Fruit fly (Drosophila melanogaster) whole organism, larva: ENCODE results near the gene CG13978.

Experiments used
- noc ChIP-seq: fragments of 200-800 bp; sonication (Bioruptor generic); optimal IDR thresholded peaks from 3 replicates; lab custom pipeline; 2019; ENCODE audit warnings: missing biosample characterization, mild to moderate bottlenecking, missing genetic modification characterization, moderate library complexity

The CG13978 gene

DNA sequence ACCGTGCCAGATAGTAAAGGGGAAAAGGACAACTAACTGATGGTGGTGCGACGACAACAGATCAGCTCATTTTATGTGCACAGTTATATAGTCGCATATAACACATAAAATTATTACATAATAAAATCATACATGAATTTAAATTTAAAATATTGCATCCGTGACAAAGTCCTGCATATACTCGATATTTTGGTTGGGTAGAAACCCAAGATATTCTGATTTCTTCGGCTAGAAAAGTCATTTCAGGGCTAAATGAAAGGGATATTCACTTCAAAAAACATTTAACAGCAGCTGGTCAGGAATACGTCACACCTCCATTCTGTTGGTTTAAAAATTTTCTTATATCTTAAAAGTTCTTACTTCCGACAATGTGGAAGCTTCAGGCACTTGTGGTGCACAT lies at the start of gene CG13978:
CG13978 (plus strand) TSS at position 301 of the 400 bp plus-strand sequence.
- no peak for TF ChIP-seq noc

DNA sequence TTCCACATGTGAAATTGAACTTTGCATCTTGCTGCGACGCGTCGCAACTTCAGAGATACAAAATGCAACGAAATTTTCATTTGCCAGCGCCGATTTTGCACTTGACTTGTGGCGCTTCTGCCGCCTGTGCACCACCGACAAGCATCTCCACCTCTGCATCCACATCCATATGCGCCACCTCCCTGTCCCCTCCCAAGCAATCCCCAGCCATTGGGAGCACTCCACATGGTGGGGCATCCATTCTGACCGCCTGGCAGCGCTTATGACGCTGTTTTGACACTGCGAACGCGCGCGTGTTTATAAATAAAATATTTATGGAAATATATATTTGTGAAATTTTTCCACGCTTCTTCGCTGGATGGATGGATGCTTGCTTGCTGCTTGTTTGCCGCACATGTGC lies 48.7 kb upstream of the CG13978 start:
- no peak for TF ChIP-seq noc

DNA sequence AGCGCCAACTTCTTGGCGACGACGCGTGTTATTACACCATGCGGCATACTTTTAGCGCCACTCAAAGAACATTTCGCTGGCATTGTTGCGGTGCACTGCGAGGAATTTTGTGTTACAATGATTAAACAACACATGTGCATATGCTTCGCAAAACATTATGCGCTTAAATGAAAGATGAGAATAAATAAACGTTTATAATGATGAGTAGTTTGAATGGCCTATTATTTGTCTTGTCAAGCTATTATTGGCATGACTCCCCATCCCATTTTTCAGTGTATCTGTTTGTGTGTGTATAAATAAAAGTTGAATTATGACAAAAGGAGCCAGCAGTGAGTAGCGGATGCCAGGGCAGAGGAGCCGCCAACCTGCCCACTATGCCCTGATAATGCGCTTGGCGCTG lies 42.2 kb upstream of the CG13978 start:
- no peak for TF ChIP-seq noc

DNA sequence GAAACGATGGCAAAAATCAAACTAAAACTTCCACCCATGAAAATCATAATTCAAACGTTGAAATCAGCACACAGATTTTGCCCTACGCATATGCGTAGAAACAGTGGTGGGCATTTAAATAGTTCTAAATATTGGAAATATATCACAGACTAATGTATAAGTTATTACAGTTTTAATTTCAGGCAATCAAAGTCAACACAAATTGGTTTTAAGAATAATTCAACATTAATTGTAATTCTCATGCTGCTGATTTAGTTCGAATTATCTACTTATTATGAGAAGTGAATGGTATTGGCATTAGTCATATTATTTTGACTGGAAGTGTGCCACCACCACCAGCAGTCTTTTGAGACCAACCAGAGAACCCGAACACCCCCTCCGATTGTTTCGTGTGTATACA lies 37.3 kb upstream of the CG13978 start:
- no peak for TF ChIP-seq noc

DNA sequence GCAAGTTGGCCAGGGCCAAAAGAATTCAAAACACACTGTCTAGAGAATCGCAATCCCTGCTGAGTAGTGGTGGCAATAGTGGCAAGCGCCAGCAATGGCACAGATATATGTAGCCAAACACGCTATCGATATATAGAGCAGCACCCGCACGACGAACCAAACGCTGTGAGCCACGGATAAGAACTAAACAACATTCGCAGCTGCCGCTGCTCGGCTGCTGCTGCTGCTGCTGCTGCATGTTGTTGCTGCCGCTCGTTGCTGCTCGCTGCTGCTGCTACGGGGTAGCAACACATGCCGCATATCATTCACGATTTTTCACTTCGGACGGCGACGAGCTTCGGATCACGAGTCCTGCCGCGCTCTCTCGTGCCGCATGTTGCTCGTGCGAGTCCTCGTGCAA lies 26.7 kb upstream of the CG13978 start, which contains the start of gene side:
side (minus strand) TSS at position 175 of the 400 bp plus-strand sequence.
- TF ChIP-seq noc: no peak

DNA sequence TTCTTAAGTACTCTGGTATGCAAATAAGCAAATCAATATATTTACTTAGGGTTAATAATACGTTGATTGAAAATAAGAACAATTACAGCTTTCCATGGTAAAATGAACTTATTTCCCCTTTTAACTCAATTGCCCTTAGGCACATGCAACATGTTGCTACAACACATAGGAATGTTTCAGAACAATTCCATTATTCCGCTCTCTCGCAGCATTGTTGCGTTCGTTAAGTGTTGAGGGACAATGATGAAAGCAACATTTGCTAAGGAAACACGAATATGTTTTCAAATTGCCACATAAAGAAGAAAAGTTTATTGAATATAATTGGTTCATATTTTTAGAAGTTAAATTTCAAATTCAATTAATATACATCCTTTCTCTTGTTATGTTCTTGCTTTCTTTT lies 25.6 kb upstream of the CG13978 start:
- no peak for TF ChIP-seq noc

- no peak for TF ChIP-seq noc
Observed at dm6 chr3R:27440012-27440411, 24.0 kb upstream of the CG13978 start, which contains the start of gene CG43447. TSS of gene CG43447 (plus strand) at chr3R:27440312.

- no peak for TF ChIP-seq noc
Observed at dm6 chr3R:27440628-27441027, 23.4 kb upstream of the CG13978 start, which contains the start of gene CG44290. TSS of gene CG44290 (minus strand) at chr3R:27440944.

- no peak for TF ChIP-seq noc
Observed at dm6 chr3R:27441219-27441808, 22.7 kb upstream of the CG13978 start.

DNA sequence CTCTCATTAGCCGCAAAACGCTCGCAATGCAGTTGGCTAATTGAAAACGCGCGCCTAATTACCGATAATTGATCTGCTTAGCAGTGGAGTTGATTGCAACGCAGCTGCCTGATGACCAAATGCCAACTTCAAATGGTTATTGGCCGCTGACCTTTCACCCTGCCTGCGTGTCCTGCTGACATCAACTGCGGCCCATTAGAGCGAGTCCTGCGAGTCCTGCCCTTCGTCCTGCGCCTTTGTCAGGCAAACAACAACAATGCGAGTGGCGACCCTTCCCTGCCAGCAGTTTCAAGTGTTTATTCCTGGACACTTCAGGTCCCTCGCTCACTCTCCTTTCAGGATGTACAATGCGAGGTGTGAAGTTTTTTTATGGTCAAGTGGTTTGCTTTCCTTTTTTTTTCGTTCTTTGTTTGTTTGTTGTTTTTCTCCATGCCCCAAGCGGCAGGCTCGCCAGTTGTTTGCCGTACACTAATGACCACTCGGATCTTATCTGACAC lies 21.5 kb upstream of the CG13978 start:
- TF ChIP-seq noc: no peak

DNA sequence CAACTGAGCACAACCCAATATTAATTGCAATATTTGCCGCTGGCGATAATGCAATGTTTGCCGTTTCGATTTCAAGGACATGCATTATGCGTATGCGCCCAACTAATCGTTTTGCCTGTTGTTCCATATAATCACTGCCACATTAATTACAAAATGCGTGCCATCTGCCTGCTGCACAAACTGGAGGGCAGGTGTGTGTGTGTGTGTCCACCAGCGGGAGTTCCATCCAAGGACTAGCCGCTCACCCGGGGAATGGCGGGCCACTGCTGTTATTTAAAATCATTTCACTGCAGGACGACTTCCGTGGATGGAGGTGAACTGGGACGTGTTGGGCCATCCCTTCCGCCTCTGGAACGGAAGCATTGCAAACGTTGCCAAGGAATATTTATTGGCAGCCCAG lies 18.7 kb upstream of the CG13978 start:
- TF ChIP-seq noc: no peak

- TF ChIP-seq noc: no peak
Observed at dm6 chr3R:27462917-27463316, 1.1 kb upstream of the CG13978 start.

dm6 chr3R:27477507-27477906 lies 13.5 kb downstream of the CG13978 start:
- TF ChIP-seq noc: no peak

dm6 chr3R:27478375-27478774 lies 14.4 kb downstream of the CG13978 start, which contains the start of gene Cyp6a18:
TSS of gene Cyp6a18 (plus strand) at chr3R:27478675.
- no peak for TF ChIP-seq noc

DNA sequence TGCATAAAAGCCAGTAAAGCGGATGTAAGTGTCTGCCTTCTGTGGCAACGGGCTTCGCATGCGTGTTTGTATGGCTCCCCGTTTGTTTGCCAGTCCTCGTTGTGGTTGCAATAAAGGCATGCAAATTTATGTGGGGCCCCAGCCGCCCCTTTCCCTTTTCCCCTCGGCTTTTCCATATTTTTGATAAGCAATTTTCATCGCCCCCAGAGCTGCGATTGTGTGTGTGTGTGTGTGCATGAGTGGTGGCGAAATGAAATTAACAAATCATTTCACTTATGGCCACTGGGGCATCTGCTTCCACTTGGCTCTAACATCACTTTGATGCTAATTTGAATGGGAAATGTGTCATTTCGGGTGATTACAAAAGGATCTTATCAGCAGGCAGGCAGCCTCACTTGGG lies 23.6 kb downstream of the CG13978 start, which contains the start of gene Gr98a:
Gr98a (plus strand) TSS at position 301 of the 400 bp plus-strand sequence.
- no peak for TF ChIP-seq noc

dm6 chr3R:27497616-27498015 lies 33.6 kb downstream of the CG13978 start:
- no peak for TF ChIP-seq noc

dm6 chr3R:27501938-27502337 lies 37.9 kb downstream of the CG13978 start, which contains the start of gene CG43139:
TSS of gene CG43139 (minus strand) at chr3R:27502025.
- no peak for TF ChIP-seq noc

- TF ChIP-seq noc: no peak
Observed at dm6 chr3R:27502856-27503255, 38.9 kb downstream of the CG13978 start, which contains the start of gene CG5402. TSS of gene CG5402 (minus strand) at chr3R:27502956.
